Fruit fly (Drosophila melanogaster) whole organism, prepupa: ENCODE results near the gene path.

Experiments
- Blimp-1 ChIP-seq: fragments of 200-800 bp; sonication (Bioruptor generic); optimal IDR thresholded peaks from 3 replicates; lab custom pipeline; 2017; ENCODE audit warnings: missing biosample characterization, missing genetic modification characterization, mild to moderate bottlenecking, moderate library complexity, missing genetic modification reagents
- CG10631 ChIP-seq: fragments of 200-800 bp; sonication (Bioruptor generic); optimal IDR thresholded peaks from 2 replicates; lab custom pipeline; 2016; ENCODE audit warnings: missing biosample characterization, missing genetic modification characterization
- CG10669 ChIP-seq: fragments of 200-800 bp; sonication (Bioruptor generic); optimal IDR thresholded peaks from 3 replicates; lab custom pipeline; 2018; ENCODE audit warnings: missing biosample characterization, mild to moderate bottlenecking, missing genetic modification characterization, moderate library complexity
- CG11294 ChIP-seq: fragments of 200-800 bp; sonication (Bioruptor generic); IDR thresholded peaks from 2 replicates; pipeline ENCODE4 v1.3.6; 2022; ENCODE audit warnings: missing biosample characterization, missing genetic modification characterization
- CG11762 ChIP-seq: fragments of 200-800 bp; sonication (Bioruptor generic); optimal IDR thresholded peaks from 3 replicates; lab custom pipeline; 2016; ENCODE audit warnings: missing biosample characterization, missing genetic modification characterization; ENCODE audit not compliant: insufficient read depth
- CG11902 ChIP-seq: fragments of 200-800 bp; sonication (Bioruptor generic); optimal IDR thresholded peaks from 3 replicates; lab custom pipeline; 2016; ENCODE audit warnings: missing biosample characterization, missing genetic modification characterization
- CG15336 ChIP-seq: fragments of 200-800 bp; sonication (Bioruptor generic); IDR thresholded peaks from 2 replicates; pipeline ENCODE4 v1.3.6; 2022; ENCODE audit warnings: missing biosample characterization, missing genetic modification characterization
- CG1621 ChIP-seq: fragments of 200-800 bp; sonication (Bioruptor generic); optimal IDR thresholded peaks from 3 replicates; lab custom pipeline; 2018; ENCODE audit warnings: missing biosample characterization, mild to moderate bottlenecking, missing genetic modification characterization
- CG16779 ChIP-seq: fragments of 200-800 bp; sonication (Bioruptor generic); optimal IDR thresholded peaks from 3 replicates; lab custom pipeline; 2017; ENCODE audit warnings: missing biosample characterization, mild to moderate bottlenecking, missing genetic modification characterization
- CG3032 ChIP-seq: fragments of 200-800 bp; optimal IDR thresholded peaks from 2 replicates; lab custom pipeline; 2019; ENCODE audit warnings: missing biosample characterization, mild to moderate bottlenecking, missing genetic modification characterization, moderate library complexity
- CG31627 ChIP-seq: fragments of 200-800 bp; sonication (Bioruptor generic); optimal IDR thresholded peaks from 3 replicates; lab custom pipeline; 2016; ENCODE audit warnings: missing biosample characterization, missing genetic modification characterization
- CG32006 ChIP-seq: fragments of 200-800 bp; sonication (Bioruptor generic); optimal IDR thresholded peaks from 3 replicates; lab custom pipeline; 2017; ENCODE audit warnings: missing biosample characterization, mild to moderate bottlenecking, missing genetic modification characterization
- CG34406 ChIP-seq: fragments of 200-800 bp; sonication (Bioruptor generic); optimal IDR thresholded peaks from 3 replicates; lab custom pipeline; 2016; ENCODE audit warnings: missing biosample characterization, missing genetic modification characterization
- CG3919 ChIP-seq: fragments of 200-800 bp; sonication (Bioruptor generic); optimal IDR thresholded peaks from 3 replicates; lab custom pipeline; 2016; ENCODE audit warnings: missing biosample characterization, missing genetic modification characterization
- CG4318 ChIP-seq: fragments of 200-800 bp; sonication (Bioruptor generic); optimal IDR thresholded peaks from 3 replicates; lab custom pipeline; 2017; ENCODE audit warnings: missing biosample characterization, mild to moderate bottlenecking, missing genetic modification characterization
- CG6163 ChIP-seq: fragments of 200-800 bp; sonication (Bioruptor generic); IDR thresholded peaks from 3 replicates; pipeline ENCODE4 v1.3.6; 2022; ENCODE audit warnings: missing biosample characterization, missing genetic modification characterization
- CG6276 ChIP-seq: fragments of 200-800 bp; sonication (Bioruptor generic); optimal IDR thresholded peaks from 2 replicates; lab custom pipeline; 2017; ENCODE audit warnings: missing biosample characterization, mild to moderate bottlenecking, missing genetic modification characterization
- CG6792 ChIP-seq: fragments of 200-800 bp; sonication (Bioruptor generic); optimal IDR thresholded peaks from 3 replicates; lab custom pipeline; 2016; ENCODE audit warnings: missing biosample characterization, missing genetic modification characterization
- CG6808 ChIP-seq: fragments of 200-800 bp; sonication (Bioruptor generic); optimal IDR thresholded peaks from 3 replicates; lab custom pipeline; 2017; ENCODE audit warnings: missing biosample characterization, missing genetic modification characterization, mild to moderate bottlenecking, moderate library complexity, missing genetic modification reagents
- CG7368 ChIP-seq: fragments of 200-800 bp; sonication (Bioruptor generic); optimal IDR thresholded peaks from 3 replicates; lab custom pipeline; 2016; ENCODE audit warnings: missing biosample characterization, missing genetic modification characterization
- CG8119 ChIP-seq: fragments of 200-800 bp; sonication (Bioruptor generic); IDR thresholded peaks from 3 replicates; pipeline ENCODE4 v1.3.6; 2022; ENCODE audit warnings: missing biosample characterization, missing genetic modification characterization
- CG8319 ChIP-seq: fragments of 200-800 bp; sonication (Bioruptor generic); optimal IDR thresholded peaks from 3 replicates; lab custom pipeline; 2016; ENCODE audit warnings: missing biosample characterization, missing genetic modification characterization
- CG8632 ChIP-seq: fragments of 200-800 bp; sonication (Bioruptor generic); optimal IDR thresholded peaks from 3 replicates; lab custom pipeline; 2016; ENCODE audit warnings: missing biosample characterization, missing genetic modification characterization
- CG9139 ChIP-seq: fragments of 200-800 bp; sonication (Bioruptor generic); optimal IDR thresholded peaks from 3 replicates; lab custom pipeline; 2017; ENCODE audit warnings: missing biosample characterization, mild to moderate bottlenecking, missing genetic modification characterization
- Eip75B ChIP-seq: fragments of 200-800 bp; sonication (Bioruptor generic); optimal IDR thresholded peaks from 3 replicates; lab custom pipeline; 2016; ENCODE audit warnings: missing biosample characterization, missing genetic modification characterization
- Eip78C ChIP-seq: fragments of 200-800 bp; sonication (Bioruptor generic); peaks from one replicate; lab custom pipeline; 2016; ENCODE audit warnings: missing biosample characterization, missing genetic modification characterization
- Eip93F ChIP-seq: fragments of 200-800 bp; sonication (Bioruptor generic); optimal IDR thresholded peaks from 2 replicates; lab custom pipeline; 2016; ENCODE audit warnings: missing biosample characterization, mild to moderate bottlenecking, missing genetic modification characterization
- Hr39 ChIP-seq: fragments of 200-800 bp; sonication (Bioruptor generic); optimal IDR thresholded peaks from 2 replicates; lab custom pipeline; 2016; ENCODE audit warnings: missing biosample characterization, missing genetic modification characterization
- Hr4 ChIP-seq: fragments of 200-800 bp; sonication (Bioruptor generic); optimal IDR thresholded peaks from 3 replicates; lab custom pipeline; 2016; ENCODE audit warnings: missing biosample characterization, missing genetic modification characterization
- Lpt ChIP-seq: fragments of 200-800 bp; sonication (Bioruptor generic); optimal IDR thresholded peaks from 3 replicates; lab custom pipeline; 2016; ENCODE audit warnings: missing biosample characterization, missing genetic modification characterization
- Met ChIP-seq: fragments of 200-800 bp; sonication (Bioruptor generic); optimal IDR thresholded peaks from 3 replicates; lab custom pipeline; 2016; ENCODE audit warnings: missing biosample characterization, missing genetic modification characterization
- OdsH ChIP-seq: fragments of 200-800 bp; sonication (Bioruptor generic); optimal IDR thresholded peaks from 3 replicates; lab custom pipeline; 2016; ENCODE audit warnings: missing biosample characterization, missing genetic modification characterization
- Sox102F ChIP-seq: fragments of 200-800 bp; sonication (Bioruptor generic); optimal IDR thresholded peaks from 2 replicates; lab custom pipeline; 2016; ENCODE audit warnings: missing biosample characterization, mild to moderate bottlenecking, missing genetic modification characterization
- Sox15 ChIP-seq: fragments of 200-800 bp; sonication (Bioruptor generic); optimal IDR thresholded peaks from 3 replicates; lab custom pipeline; 2016; ENCODE audit warnings: missing biosample characterization, missing genetic modification characterization
- dac ChIP-seq: fragments of 200-800 bp; sonication (Bioruptor generic); optimal IDR thresholded peaks from 2 replicates; lab custom pipeline; 2017; ENCODE audit warnings: missing biosample characterization, mild to moderate bottlenecking, missing genetic modification characterization
- dsx ChIP-seq: fragments of 200-800 bp; optimal IDR thresholded peaks from 3 replicates; lab custom pipeline; 2019; ENCODE audit warnings: missing biosample characterization, mild to moderate bottlenecking, missing genetic modification characterization, moderate library complexity; ENCODE audit not compliant: poor library complexity, severe bottlenecking
- eg ChIP-seq: fragments of 200-800 bp; sonication (Bioruptor generic); IDR thresholded peaks from 3 replicates; pipeline ENCODE4 v1.3.6; 2022; ENCODE audit warnings: missing biosample characterization, missing genetic modification characterization
- fd59A ChIP-seq: fragments of 200-800 bp; sonication (Bioruptor generic); optimal IDR thresholded peaks from 2 replicates; lab custom pipeline; 2017; ENCODE audit warnings: missing biosample characterization, mild to moderate bottlenecking, missing genetic modification characterization, missing genetic modification reagents
- fkh ChIP-seq: fragments of 200-800 bp; sonication (Bioruptor generic); optimal IDR thresholded peaks from 3 replicates; lab custom pipeline; 2017; ENCODE audit warnings: missing biosample characterization, mild to moderate bottlenecking, missing genetic modification characterization, moderate library complexity
- salr ChIP-seq, 2 experiments: fragments of 200-800 bp; sonication (Bioruptor generic); optimal IDR thresholded peaks; 3 replicates each; lab custom pipeline; 2016 to 2018; ENCODE audit warnings: missing biosample characterization in 2 of 2, missing genetic modification characterization in 2 of 2, mild to moderate bottlenecking in 1 of 2
- ss ChIP-seq, 2 experiments: fragments of 200-800 bp; sonication (Bioruptor generic); optimal IDR thresholded peaks; 2 replicates in 1 of 2; 3 replicates in 1 of 2; lab custom pipeline; 2017 to 2018; ENCODE audit warnings: mild to moderate bottlenecking in 2 of 2, missing biosample characterization in 2 of 2, missing genetic modification characterization in 2 of 2, moderate library complexity in 1 of 2
- svp ChIP-seq: fragments of 200-800 bp; sonication (Bioruptor generic); peaks from one replicate; lab custom pipeline; 2016; ENCODE audit warnings: missing biosample characterization, missing genetic modification characterization
- vri ChIP-seq: fragments of 200-800 bp; sonication (Bioruptor generic); optimal IDR thresholded peaks from 3 replicates; lab custom pipeline; 2016; ENCODE audit warnings: missing biosample characterization, mild to moderate bottlenecking, missing genetic modification characterization

The path gene

dm6 chr3L:9489627-9490026, 15.5 kb downstream of the path start:
- TF ChIP-seq svp, result no peak
- no peak for TF ChIP-seq fkh (GFP tag; lab: Kevin White, UChicago)
- no peak for TF ChIP-seq eg (GFP tag; lab: Robert Waterston, UW)
- TF ChIP-seq CG8632, result no peak
- peak; percentile 47; the same call in 1 of the 2 replicates for TF ChIP-seq CG15336 (GFP tag; lab: Robert Waterston, UW)
- peak; percentile 70 for TF ChIP-seq Eip78C
- TF ChIP-seq CG8119 (GFP tag; lab: Robert Waterston, UW), result peak; percentile 60; the same call in 2 of the 3 replicates
- no peak for TF ChIP-seq CG3032 (tag; lab: Kevin White, UChicago)
- TF ChIP-seq CG34406, result no peak
- peak; percentile 58 for TF ChIP-seq Hr4 (GFP tag; lab: Kevin White, UChicago)
- TF ChIP-seq CG10669 (GFP tag; lab: Kevin White, UChicago), result no peak
- TF ChIP-seq Lpt (GFP tag; lab: Kevin White, UChicago), result peak; percentile 28
- TF ChIP-seq CG9139 (GFP tag; lab: Kevin White, UChicago), result no peak

- TF ChIP-seq eg (GFP tag; lab: Robert Waterston, UW), result 0 out of 3 replicates have a peak, but pooled peaks have one; percentile 36
- TF ChIP-seq Eip75B (GFP tag; lab: Kevin White, UChicago), result no peak
Measured at dm6 chr3L:9489133-9489532, 16.0 kb downstream of the path start, which contains the start of gene CG32036. Gene CG32036, minus strand, starts transcription at chr3L:9489233.

- TF ChIP-seq CG10669 (GFP tag; lab: Kevin White, UChicago) (no peak), CG15336 (GFP tag; lab: Robert Waterston, UW) (0 out of 2 replicates have a peak, but pooled peaks have one; percentile 27), CG16779 (tag; lab: Kevin White, UChicago) (no peak), CG3032 (tag; lab: Kevin White, UChicago) (no peak), Eip78C (no peak), Hr39 (GFP tag; lab: Kevin White, UChicago) (no peak), CG6792 (GFP tag; lab: Kevin White, UChicago) (no peak), CG8319 (GFP tag; lab: Kevin White, UChicago) (no peak)
Measured at dm6 chr3L:9487586-9487985, 17.5 kb downstream of the path start, which contains the start of gene pall. Gene pall, minus strand, starts transcription at chr3L:9487790.

- TF ChIP-seq Lpt (GFP tag; lab: Kevin White, UChicago) (no peak), CG3919 (no peak), CG7368 (no peak), dsx (GFP tag; lab: Kevin White, UChicago) (no peak), CG11762 (GFP tag; lab: Kevin White, UChicago) (no peak), fd59A (GFP tag; lab: Kevin White, UChicago) (no peak), Hr4 (GFP tag; lab: Kevin White, UChicago) (no peak), CG31627 (GFP tag; lab: Kevin White, UChicago) (peak; percentile 63), Sox15 (GFP tag; lab: Kevin White, UChicago) (no peak), CG32006 (no peak), CG3032 (tag; lab: Kevin White, UChicago) (peak; percentile 27), CG4318 (GFP tag; lab: Kevin White, UChicago) (no peak), vri (peak; percentile 13), Met (GFP tag; lab: Kevin White, UChicago) (no peak), ss (GFP tag; optimal IDR thresholded peaks at IDR 0.05; lab: Kevin White, UChicago) (peak in 1 of 2 experiments; percentile 33), CG10669 (GFP tag; lab: Kevin White, UChicago) (no peak), Eip93F (GFP tag; lab: Kevin White, UChicago) (no peak), Sox102F (GFP tag; lab: Kevin White, UChicago) (no peak), CG6163 (GFP tag; lab: Robert Waterston, UW) (no peak), CG15336 (GFP tag; lab: Robert Waterston, UW) (no peak), CG11294 (no peak), CG6276 (GFP tag; lab: Kevin White, UChicago) (no peak), CG1621 (tag; lab: Kevin White, UChicago) (peak; percentile 59), CG6808 (GFP tag; lab: Kevin White, UChicago) (no peak), CG9139 (GFP tag; lab: Kevin White, UChicago) (no peak), salr (GFP tag; optimal IDR thresholded peaks at IDR 0.05; lab: Kevin White, UChicago) (peak in 1 of 2 experiments; percentile 16), CG11902 (GFP tag; lab: Kevin White, UChicago) (no peak), dac (no peak), CG16779 (tag; lab: Kevin White, UChicago) (no peak), OdsH (GFP tag; lab: Kevin White, UChicago) (no peak), CG8119 (GFP tag; lab: Robert Waterston, UW) (no peak), Blimp-1 (GFP tag; lab: Kevin White, UChicago) (no peak), CG10631 (no peak), CG34406 (no peak)
Measured at dm6 chr3L:9476829-9477228, 28.3 kb downstream of the path start, which contains the start of the genes Uch-L5 and Jarid2. Gene Uch-L5, minus strand, starts transcription at chr3L:9476965. Gene Jarid2, plus strand, starts transcription at chr3L:9477038.
